Worm (Caenorhabditis elegans) whole organism, mixed stage, embryonic: ENCODE measurements around the gene frm-10.

ENCODE experiments used
- bed-3 ChIP-seq: fragments of 200-800 bp; sonication (Bioruptor generic); optimal IDR thresholded peaks from 3 replicates; lab custom pipeline; 2018; ENCODE audit warnings: mild to moderate bottlenecking, missing genetic modification characterization, moderate library complexity, missing compliant biosample characterization
- ces-1 ChIP-seq: fragments of 150-350 bp; optimal IDR thresholded peaks from 2 replicates; lab custom pipeline; 2014; ENCODE audit warnings: missing biosample characterization, missing genetic modification reagents, missing genetic modification characterization
- lin-13 ChIP-seq: fragments of 150-350 bp; optimal IDR thresholded peaks from 2 replicates; lab custom pipeline; 2014; ENCODE audit warnings: missing biosample characterization, missing genetic modification characterization
- lin-32 ChIP-seq: fragments of 200-800 bp; sonication (Bioruptor generic); optimal IDR thresholded peaks from 2 replicates; lab custom pipeline; 2018; ENCODE audit warnings: mild to moderate bottlenecking, missing genetic modification characterization, missing compliant biosample characterization
- nhr-12 ChIP-seq: fragments of 150-350 bp; optimal IDR thresholded peaks from 2 replicates; lab custom pipeline; 2014; ENCODE audit warnings: missing biosample characterization, missing genetic modification characterization
- nhr-237 ChIP-seq: fragments of 150-350 bp; optimal IDR thresholded peaks from 2 replicates; lab custom pipeline; 2014; ENCODE audit warnings: missing biosample characterization, missing genetic modification characterization
- nhr-28 ChIP-seq: fragments of 150-350 bp; optimal IDR thresholded peaks from 2 replicates; lab custom pipeline; 2014; ENCODE audit warnings: missing biosample characterization, missing genetic modification characterization
- sem-2 ChIP-seq: fragments of 200-800 bp; sonication (Bioruptor generic); optimal IDR thresholded peaks from 2 replicates; lab custom pipeline; 2018; ENCODE audit warnings: mild to moderate bottlenecking, missing genetic modification characterization, missing compliant biosample characterization
- unc-39 ChIP-seq: fragments of 150-350 bp; optimal IDR thresholded peaks from 2 replicates; lab custom pipeline; 2014; ENCODE audit warnings: missing biosample characterization, missing genetic modification characterization
- unc-62 ChIP-seq: fragments of 150-350 bp; optimal IDR thresholded peaks from 2 replicates; lab custom pipeline; 2014; ENCODE audit warnings: missing biosample characterization, missing genetic modification reagents, missing genetic modification characterization

- TF ChIP-seq bed-3: no peak
- no peak for TF ChIP-seq unc-39 (tag; lab: Kevin White, UChicago)
- TF ChIP-seq sem-2: no peak
- TF ChIP-seq unc-62: no peak
- TF ChIP-seq nhr-12 (tag; lab: Kevin White, UChicago): no peak
- TF ChIP-seq lin-13: no peak
- peak; percentile 25 for TF ChIP-seq nhr-237
- peak; percentile 90 for TF ChIP-seq ces-1 (GFP tag; lab: Kevin White, UChicago)
- no peak for TF ChIP-seq lin-32 (GFP tag; lab: Kevin White, UChicago)
- TF ChIP-seq nhr-28 (tag; lab: Kevin White, UChicago): no peak
These were observed 34.4 kb downstream of the frm-10 start, which contains the start of the genes eea-1 and gut-2 for ce11 chrV:13497322-13497847.
